Worm (Caenorhabditis elegans) whole organism, early embryonic: ENCODE data around the gene Y45F10C.1.

Experiments used
- B0310.2 ChIP-seq: sonication (generic microtip); optimal IDR thresholded peaks from 2 replicates; lab custom pipeline; 2016; ENCODE audit warnings: mild to moderate bottlenecking, missing genetic modification characterization, missing compliant biosample characterization
- F13C5.2 ChIP-seq: sonication (generic microtip); optimal IDR thresholded peaks from 2 replicates; lab custom pipeline; 2017; ENCODE audit warnings: mild to moderate bottlenecking, missing genetic modification characterization, inconsistent platforms, missing compliant biosample characterization
- aly-1 ChIP-seq: sonication (generic microtip); optimal IDR thresholded peaks from 2 replicates; lab custom pipeline; 2016; ENCODE audit warnings: missing genetic modification characterization, missing compliant biosample characterization
- ama-1 ChIP-seq: fragments of 150-350 bp; optimal IDR thresholded peaks from 2 replicates; lab custom pipeline; 2014
- ceh-13 ChIP-seq: fragments of 200-800 bp; sonication (Bioruptor generic); optimal IDR thresholded peaks from 2 replicates; lab custom pipeline; 2018; ENCODE audit warnings: mild to moderate bottlenecking, missing genetic modification characterization, missing compliant biosample characterization
- ceh-36 ChIP-seq: sonication (generic microtip); optimal IDR thresholded peaks from 2 replicates; lab custom pipeline; 2016; ENCODE audit warnings: missing genetic modification characterization, inconsistent platforms, missing compliant biosample characterization
- ets-7 ChIP-seq: sonication (generic microtip); optimal IDR thresholded peaks from 2 replicates; lab custom pipeline; 2016; ENCODE audit warnings: missing genotype, missing genetic modification characterization, missing compliant biosample characterization
- flt-1 ChIP-seq: fragments of 200-800 bp; sonication (Bioruptor generic); IDR thresholded peaks from 2 replicates; pipeline ENCODE4 v1.3.6; 2022; ENCODE audit warnings: missing genetic modification characterization, missing compliant biosample characterization
- hmbx-1 ChIP-seq: sonication (generic microtip); optimal IDR thresholded peaks from 2 replicates; lab custom pipeline; 2016; ENCODE audit warnings: mild to moderate bottlenecking, missing genetic modification characterization, missing compliant biosample characterization
- hmg-4 ChIP-seq: fragments of 200-800 bp; sonication (Bioruptor generic); optimal IDR thresholded peaks from 2 replicates; lab custom pipeline; 2018; ENCODE audit warnings: mild to moderate bottlenecking, missing genetic modification characterization, missing compliant biosample characterization
- hnd-1 ChIP-seq: sonication (generic microtip); optimal IDR thresholded peaks from 2 replicates; lab custom pipeline; 2016; ENCODE audit warnings: missing genetic modification characterization, missing compliant biosample characterization
- pes-1 ChIP-seq: fragments of 200-800 bp; sonication (Bioruptor generic); IDR thresholded peaks from 2 replicates; pipeline ENCODE4 v1.3.6; 2022; ENCODE audit warnings: missing genetic modification reagents, missing genetic modification characterization, missing compliant biosample characterization
- scrt-1 ChIP-seq: fragments of 200-800 bp; sonication (Bioruptor generic); IDR thresholded peaks from 2 replicates; pipeline ENCODE4 v1.3.6; 2022; ENCODE audit warnings: missing genetic modification characterization, missing compliant biosample characterization
- sea-1 ChIP-seq: fragments of 200-800 bp; sonication (Bioruptor generic); conservative IDR thresholded peaks from 2 replicates; pipeline ENCODE4 v1.3.6; 2022; ENCODE audit warnings: missing genetic modification characterization, missing compliant biosample characterization
- tbx-11 ChIP-seq: fragments of 200-800 bp; sonication (Bioruptor generic); IDR thresholded peaks from 2 replicates; pipeline ENCODE4 v1.3.6; 2022; ENCODE audit warnings: missing genetic modification characterization, missing compliant biosample characterization
- tbx-37 ChIP-seq: fragments of 200-800 bp; sonication (Bioruptor generic); conservative IDR thresholded peaks from 2 replicates; pipeline ENCODE4 v1.3.6; 2022; ENCODE audit warnings: missing genetic modification reagents, missing genetic modification characterization, missing compliant biosample characterization
- tra-4 ChIP-seq: sonication (generic microtip); optimal IDR thresholded peaks from 2 replicates; lab custom pipeline; 2017; ENCODE audit warnings: missing genetic modification characterization, missing compliant biosample characterization

Y45F10C.1 gene

DNA sequence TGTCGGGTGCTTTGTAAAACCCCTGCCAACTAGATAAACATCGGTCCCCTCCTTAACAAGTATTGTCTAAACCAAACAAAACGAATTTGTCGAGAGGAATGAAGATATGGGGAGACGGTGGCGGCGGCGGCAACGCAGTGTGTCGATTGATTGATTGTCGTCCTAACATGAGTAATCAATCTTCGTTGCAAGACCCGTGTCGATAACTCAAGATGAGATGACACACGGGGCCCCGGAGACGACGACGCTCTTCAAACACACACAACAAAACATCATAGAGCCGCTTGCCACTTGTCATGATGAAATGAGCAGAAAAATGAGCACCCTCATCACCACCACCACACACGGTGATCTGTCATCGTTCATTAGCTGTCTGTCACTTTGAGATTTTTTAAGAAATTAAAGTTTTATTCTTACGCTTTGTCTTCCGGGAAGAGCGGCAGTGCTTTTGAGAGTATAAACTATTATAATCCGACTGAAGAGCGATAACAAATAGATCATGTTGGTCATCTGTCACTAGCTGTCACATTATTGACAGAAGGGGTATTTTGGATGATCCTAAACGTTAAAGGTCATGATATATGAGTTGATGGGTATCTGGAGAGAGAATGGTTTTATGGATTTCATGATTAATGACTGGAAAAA lies 36.5 kb upstream of the Y45F10C.1 start:
- TF ChIP-seq pes-1 (GFP tag; lab: Robert Waterston, UW): no peak
- TF ChIP-seq sea-1 (GFP tag; lab: Robert Waterston, UW): no peak
- no peak for TF ChIP-seq hmg-4 (GFP tag; lab: Kevin White, UChicago)
- no peak for TF ChIP-seq tbx-37 (GFP tag; lab: Robert Waterston, UW)
- no peak for TF ChIP-seq flt-1 (GFP tag; lab: Robert Waterston, UW)
- no peak for TF ChIP-seq tra-4 (tag; lab: Kevin White, UChicago)

DNA sequence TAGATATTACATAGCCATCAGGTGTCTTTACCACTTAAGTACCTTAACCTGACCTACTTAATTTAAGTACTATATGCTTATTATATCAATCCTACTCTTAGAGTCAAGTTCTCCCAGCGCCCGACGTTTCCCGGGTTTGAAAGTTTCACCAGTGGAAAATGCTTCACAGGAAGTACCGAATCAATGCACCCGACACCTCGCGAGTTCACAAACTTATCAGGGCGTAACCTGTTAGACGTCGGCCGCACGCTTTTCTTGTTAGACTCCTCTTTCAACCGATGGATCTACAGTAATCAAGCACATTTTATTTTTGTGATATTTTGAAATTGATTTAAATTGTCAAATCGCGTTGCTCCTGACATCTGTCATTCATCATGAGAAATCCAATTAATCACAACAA lies 36.0 kb upstream of the Y45F10C.1 start:
- no peak for TF ChIP-seq B0310.2 (tag; lab: Kevin White, UChicago)
- TF ChIP-seq ceh-13 (GFP tag; lab: Kevin White, UChicago): no peak
- no peak for TF ChIP-seq tbx-11 (GFP tag; lab: Robert Waterston, UW)
- no peak for TF ChIP-seq hnd-1

DNA sequence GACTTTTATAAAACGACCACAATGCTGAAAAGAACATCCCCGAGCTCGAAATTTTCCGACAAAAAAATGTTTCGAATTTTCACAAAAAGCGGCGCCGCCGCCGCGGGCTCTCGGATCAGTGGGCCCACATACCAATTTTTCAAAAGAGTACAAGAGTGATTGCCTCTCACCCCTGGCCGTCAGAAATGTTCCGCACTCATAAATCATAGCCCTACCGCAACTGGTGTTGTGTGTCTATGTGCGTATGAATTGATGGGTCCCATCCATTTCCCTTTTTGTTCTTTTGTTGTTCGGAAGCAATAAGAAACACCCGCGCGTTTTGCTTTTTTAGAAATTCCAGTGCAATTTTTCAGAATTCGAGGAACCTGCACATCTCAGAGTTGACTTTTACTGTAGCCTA lies 35.3 kb upstream of the Y45F10C.1 start:
- TF ChIP-seq ama-1 (no peak), scrt-1 (no peak), hmg-4 (GFP tag; lab: Kevin White, UChicago) (no peak), ets-7 (no peak), aly-1 (tag; lab: Kevin White, UChicago) (no peak), tbx-37 (GFP tag; lab: Robert Waterston, UW) (no peak), flt-1 (GFP tag; lab: Robert Waterston, UW) (no peak), tbx-11 (GFP tag; lab: Robert Waterston, UW) (no peak), ceh-36 (no peak), ceh-13 (GFP tag; lab: Kevin White, UChicago) (no peak), pes-1 (GFP tag; lab: Robert Waterston, UW) (no peak), sea-1 (GFP tag; lab: Robert Waterston, UW) (no peak)

DNA sequence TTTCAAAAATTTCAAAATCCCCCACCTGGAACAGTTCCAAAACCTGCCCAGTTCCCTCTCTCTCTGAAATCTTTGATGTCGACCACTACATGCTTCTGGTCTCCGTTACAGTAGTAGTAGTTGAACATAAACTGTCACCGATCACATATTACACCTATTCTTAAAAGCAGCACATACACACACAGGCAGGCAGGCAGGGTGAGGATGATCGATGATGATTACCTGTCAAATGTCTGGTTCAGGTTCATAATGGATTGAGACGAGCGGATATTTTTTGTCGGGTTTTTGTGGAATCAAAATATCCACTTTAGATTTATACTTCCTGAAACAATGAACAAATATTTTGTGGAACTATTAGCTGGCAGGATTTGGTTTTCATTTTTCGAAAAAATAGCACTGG lies 34.6 kb upstream of the Y45F10C.1 start:
- no peak for TF ChIP-seq hmbx-1
- no peak for TF ChIP-seq tbx-37 (GFP tag; lab: Robert Waterston, UW)
- TF ChIP-seq ets-7: no peak
- no peak for TF ChIP-seq ceh-36
- TF ChIP-seq tbx-11 (GFP tag; lab: Robert Waterston, UW): no peak
- no peak for TF ChIP-seq pes-1 (GFP tag; lab: Robert Waterston, UW)

DNA sequence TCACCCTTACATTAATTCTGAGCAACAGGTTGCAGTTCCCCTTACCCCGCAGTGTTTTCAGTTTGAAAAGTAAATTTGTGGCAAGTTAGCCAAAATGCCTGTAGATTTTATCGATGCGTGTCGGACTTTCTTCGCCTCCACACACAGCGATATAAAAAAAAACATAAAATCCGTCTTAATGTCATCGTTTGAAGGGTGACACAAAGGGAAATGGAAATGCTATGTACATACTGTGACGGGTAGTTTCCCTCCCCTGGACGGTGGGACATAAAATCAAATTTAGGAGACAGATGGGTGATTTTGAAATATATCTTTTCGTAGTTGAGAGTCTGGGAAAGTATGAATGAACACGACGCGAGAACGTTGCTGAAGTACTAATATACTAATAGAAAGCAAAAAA lies 33.2 kb upstream of the Y45F10C.1 start:
- TF ChIP-seq pes-1 (GFP tag; lab: Robert Waterston, UW): no peak
- no peak for TF ChIP-seq ceh-36
- TF ChIP-seq hnd-1: no peak
- no peak for TF ChIP-seq scrt-1
- TF ChIP-seq tbx-11 (GFP tag; lab: Robert Waterston, UW): no peak
- TF ChIP-seq flt-1 (GFP tag; lab: Robert Waterston, UW): no peak
- TF ChIP-seq tra-4 (tag; lab: Kevin White, UChicago): no peak
- TF ChIP-seq ceh-13 (GFP tag; lab: Kevin White, UChicago): no peak
- no peak for TF ChIP-seq F13C5.2
- TF ChIP-seq hmg-4 (GFP tag; lab: Kevin White, UChicago): no peak

DNA sequence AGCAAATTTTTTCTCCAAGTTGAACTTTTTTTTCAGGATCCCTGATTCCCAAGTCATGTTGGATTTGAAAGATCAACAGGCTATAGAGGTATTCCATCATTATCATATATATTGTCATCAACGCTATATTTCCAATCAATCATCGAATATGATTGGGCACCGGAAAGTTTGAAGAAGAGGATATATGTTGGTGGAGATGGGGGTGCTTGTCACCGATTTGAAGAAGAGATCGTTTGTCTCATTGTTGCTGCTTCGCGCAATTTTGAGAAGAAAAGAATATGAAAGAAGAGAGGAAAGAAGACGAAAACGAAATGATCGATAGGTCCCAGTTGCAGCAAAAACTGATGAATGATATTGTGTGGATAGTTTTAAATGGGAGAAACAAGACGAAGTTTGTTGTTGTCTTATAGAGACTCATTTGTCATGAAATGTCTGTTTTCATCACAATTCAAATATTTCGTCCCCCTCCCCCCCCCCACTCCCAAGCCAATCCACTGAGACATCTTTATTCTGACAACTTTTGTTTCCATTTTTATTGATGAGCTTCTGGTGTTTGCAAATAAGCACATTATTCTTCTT lies 30.0 kb upstream of the Y45F10C.1 start, which contains the start of gene T23G4.2:
Gene T23G4.2 (minus strand): TSS at position 255 of the 579 bp plus-strand sequence.
- TF ChIP-seq ama-1 (no peak), hmbx-1 (no peak)

DNA sequence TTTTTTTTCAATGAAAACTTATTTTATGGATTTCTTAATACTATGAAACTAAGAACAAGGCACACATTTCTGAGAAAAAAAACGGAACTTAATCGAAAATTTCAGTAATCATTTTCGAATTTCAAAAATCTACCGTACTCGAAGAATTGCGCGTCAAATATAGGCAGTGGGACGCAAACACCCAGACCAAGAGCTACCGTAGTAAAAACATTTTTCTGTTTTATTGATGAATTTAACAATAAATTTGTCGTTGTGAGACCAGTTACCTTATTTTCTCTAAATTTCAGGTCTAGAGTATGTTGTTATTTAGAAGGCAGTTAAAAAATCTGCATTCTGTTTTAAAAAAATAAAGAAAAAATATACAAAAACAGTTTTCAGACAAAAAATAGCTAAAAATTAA lies 28.3 kb upstream of the Y45F10C.1 start:
- TF ChIP-seq tbx-37 (GFP tag; lab: Robert Waterston, UW): no peak
- TF ChIP-seq pes-1 (GFP tag; lab: Robert Waterston, UW): no peak
- TF ChIP-seq hnd-1: no peak
- no peak for TF ChIP-seq hmbx-1
- TF ChIP-seq tbx-11 (GFP tag; lab: Robert Waterston, UW): no peak
- no peak for TF ChIP-seq aly-1 (tag; lab: Kevin White, UChicago)
- no peak for TF ChIP-seq ama-1
- no peak for TF ChIP-seq F13C5.2
- no peak for TF ChIP-seq sea-1 (GFP tag; lab: Robert Waterston, UW)
- TF ChIP-seq hmg-4 (GFP tag; lab: Kevin White, UChicago): no peak
- TF ChIP-seq ceh-13 (GFP tag; lab: Kevin White, UChicago): no peak
- no peak for TF ChIP-seq ets-7
- no peak for TF ChIP-seq scrt-1
- TF ChIP-seq tra-4 (tag; lab: Kevin White, UChicago): no peak
- TF ChIP-seq B0310.2 (tag; lab: Kevin White, UChicago): no peak
- TF ChIP-seq flt-1 (GFP tag; lab: Robert Waterston, UW): no peak
- TF ChIP-seq ceh-36: no peak

DNA sequence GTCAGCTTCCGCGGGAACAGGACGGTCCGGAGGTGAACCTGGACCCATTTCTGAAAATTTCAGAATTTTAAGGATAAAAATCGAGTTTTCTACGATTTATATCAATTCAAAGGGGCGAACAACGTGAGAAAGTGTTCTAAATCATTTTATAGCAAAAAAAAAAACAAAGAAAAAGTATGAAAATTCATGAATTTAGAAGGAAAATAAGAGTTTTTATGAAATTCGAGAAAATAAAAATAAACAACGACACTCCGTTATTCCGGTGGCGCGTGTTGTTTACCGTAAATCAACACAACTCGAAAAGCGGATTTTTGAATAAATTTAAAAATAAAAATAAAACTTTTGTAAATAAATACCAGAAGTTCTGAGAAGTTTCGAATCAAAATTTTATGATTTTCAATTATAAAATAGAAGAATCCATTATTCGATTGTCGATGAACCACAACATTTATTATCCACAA lies 27.6 kb upstream of the Y45F10C.1 start, which contains the start of gene nyn-1:
Gene nyn-1 (minus strand): TSS at position 51 of the 461 bp plus-strand sequence.
- TF ChIP-seq tbx-37 (GFP tag; lab: Robert Waterston, UW) (no peak), ceh-36 (no peak), ceh-13 (GFP tag; lab: Kevin White, UChicago) (no peak), pes-1 (GFP tag; lab: Robert Waterston, UW) (no peak), tbx-11 (GFP tag; lab: Robert Waterston, UW) (no peak)
